Worm (Caenorhabditis elegans) whole organism, midembryonic: Measurements from ENCODE around the gene grsp-1.

ENCODE experiments used
- med-1 ChIP-seq: sonication (generic microtip); optimal IDR thresholded peaks from 2 replicates; lab custom pipeline; 2017; ENCODE audit warnings: missing genetic modification characterization, mild to moderate bottlenecking, missing compliant biosample characterization, antibody characterized with exemption, missing genetic modification reagents; ENCODE audit not compliant: insufficient read depth
- ztf-23 ChIP-seq: fragments of 200-800 bp; sonication (Bioruptor generic); IDR thresholded peaks from 2 replicates; pipeline ENCODE4 v1.3.6; 2022; ENCODE audit warnings: missing genetic modification reagents, missing genetic modification characterization, missing compliant biosample characterization
- ztf-29 ChIP-seq: fragments of 200-800 bp; sonication (Bioruptor generic); IDR thresholded peaks from 2 replicates; pipeline ENCODE4 v1.3.6; 2022; ENCODE audit warnings: missing genetic modification reagents, missing genetic modification characterization, missing compliant biosample characterization

ce11 chrV:19629973-19630372, 20.7 kb downstream of the grsp-1 start:
- no peak for TF ChIP-seq med-1 (GFP tag; lab: Kevin White, UChicago)
- no peak for TF ChIP-seq ztf-29 (GFP tag; lab: Robert Waterston, UW)
- TF ChIP-seq ztf-23, result no peak
